Fruit fly (Drosophila melanogaster) S2 (cell line): Measurements from ENCODE around the gene TyrR.

ENCODE experiments used
- CG8478 ChIP-seq: fragments of >200 bp; optimal IDR thresholded peaks from 2 replicates; lab custom pipeline; 2018
- CTCF ChIP-seq, 2 experiments: fragments of >200 bp; optimal IDR thresholded peaks; 2 replicates each; lab custom pipeline; 2018

DNA sequence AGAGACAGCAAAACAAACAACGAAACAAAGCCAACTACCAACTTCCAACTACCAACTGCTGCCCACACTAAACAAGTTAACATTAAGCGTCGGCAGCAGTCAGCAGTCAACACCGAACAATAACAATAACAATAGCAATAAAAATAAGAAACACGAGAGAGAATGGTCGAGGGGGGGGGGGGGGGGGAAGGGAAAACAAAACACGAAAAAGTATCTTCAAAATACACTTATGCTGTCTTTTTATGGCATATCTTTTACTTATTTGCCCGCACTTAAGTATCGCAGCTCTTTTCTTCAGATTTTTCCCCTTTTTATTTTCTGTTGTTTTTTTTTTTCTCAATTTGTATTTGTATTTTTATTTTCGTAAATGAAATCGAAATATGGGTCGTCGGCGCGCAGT is 30.3 kb upstream of the TyrR start:
- TF ChIP-seq CG8478 (lab: Kevin White, UChicago), result no peak
- no peak for TF ChIP-seq CTCF (optimal IDR thresholded peaks at IDR 0.05; lab: Kevin White, UChicago)
